Fruit fly (Drosophila melanogaster) whole organism, embryonic: ENCODE measurements around the gene CG12182.

Experiments
- Abd-B ChIP-seq: fragments of 200-800 bp; sonication (Bioruptor generic); optimal IDR thresholded peaks from 2 replicates; lab custom pipeline; 2018; ENCODE audit warnings: missing biosample characterization, mild to moderate bottlenecking, missing genetic modification characterization, moderate library complexity
- Asciz ChIP-seq: fragments of 200-800 bp; sonication (Bioruptor generic); optimal IDR thresholded peaks from 2 replicates; lab custom pipeline; 2017; ENCODE audit warnings: missing biosample characterization, mild to moderate bottlenecking, missing genetic modification characterization, missing genetic modification reagents
- Awh ChIP-seq: fragments of 200-800 bp; sonication (Bioruptor generic); IDR thresholded peaks from 2 replicates; pipeline ENCODE4, ENCODE4 v1.3.6; 2022; ENCODE audit warnings: missing biosample characterization, missing genetic modification characterization
- CG11085 ChIP-seq: fragments of 200-800 bp; sonication (Bioruptor generic); IDR thresholded peaks from 2 replicates; pipeline ENCODE4 v1.3.6; 2022; ENCODE audit warnings: missing biosample characterization, missing genetic modification characterization
- CG12659 ChIP-seq: fragments of 200-800 bp; sonication (Bioruptor generic); optimal IDR thresholded peaks from 3 replicates; lab custom pipeline; 2017; ENCODE audit warnings: mild to moderate bottlenecking, missing biosample characterization, missing genetic modification reagents, missing genetic modification characterization
- CG12769 ChIP-seq: fragments of 200-800 bp; sonication (Bioruptor generic); optimal IDR thresholded peaks from 2 replicates; lab custom pipeline; 2019; ENCODE audit warnings: missing biosample characterization, mild to moderate bottlenecking, missing genetic modification characterization, moderate library complexity
- CG1602 ChIP-seq: fragments of 200-800 bp; sonication (Bioruptor generic); optimal IDR thresholded peaks from 3 replicates; lab custom pipeline; 2016; ENCODE audit warnings: missing biosample characterization, missing genetic modification characterization
- CG17568 ChIP-seq: fragments of 200-800 bp; sonication (Bioruptor generic); optimal IDR thresholded peaks from 2 replicates; lab custom pipeline; 2018; ENCODE audit warnings: missing biosample characterization, mild to moderate bottlenecking, missing genetic modification characterization, moderate library complexity
- CG17612 ChIP-seq: fragments of 200-800 bp; sonication (Bioruptor generic); IDR thresholded peaks from 2 replicates; pipeline ENCODE4 v1.3.6; 2022; ENCODE audit warnings: missing biosample characterization, missing genetic modification characterization
- CG17802 ChIP-seq: fragments of 200-800 bp; sonication (Bioruptor generic); optimal IDR thresholded peaks from 2 replicates; lab custom pipeline; 2018; ENCODE audit warnings: missing biosample characterization, mild to moderate bottlenecking, missing genetic modification characterization, moderate library complexity
- CG1792 ChIP-seq: fragments of 200-800 bp; sonication (Bioruptor generic); optimal IDR thresholded peaks from 2 replicates; lab custom pipeline; 2016; ENCODE audit warnings: missing biosample characterization, missing genetic modification characterization
- CG1832 ChIP-seq: fragments of 200-800 bp; sonication (Bioruptor generic); optimal IDR thresholded peaks from 2 replicates; lab custom pipeline; 2017; ENCODE audit warnings: missing biosample characterization, mild to moderate bottlenecking, missing genetic modification characterization, inconsistent platforms
- CG18619 ChIP-seq: fragments of 200-800 bp; sonication (Bioruptor generic); optimal IDR thresholded peaks from 3 replicates; lab custom pipeline; 2017; ENCODE audit warnings: missing biosample characterization, mild to moderate bottlenecking, missing genetic modification characterization
- CG30403 ChIP-seq: fragments of 200-800 bp; sonication (Bioruptor generic); optimal IDR thresholded peaks from 3 replicates; lab custom pipeline; 2016; ENCODE audit warnings: missing biosample characterization, missing genetic modification characterization
- CG31224 ChIP-seq: fragments of 200-800 bp; sonication (Bioruptor generic); IDR thresholded peaks from 2 replicates; pipeline ENCODE4 v1.3.6; 2022; ENCODE audit warnings: missing biosample characterization, missing genetic modification characterization
- CG6854 ChIP-seq: fragments of 200-800 bp; sonication (Bioruptor generic); optimal IDR thresholded peaks from 3 replicates; lab custom pipeline; 2017; ENCODE audit warnings: missing biosample characterization, mild to moderate bottlenecking, missing genetic modification characterization
- CG7963 ChIP-seq: fragments of 200-800 bp; sonication (Bioruptor generic); IDR thresholded peaks from 3 replicates; pipeline ENCODE4 v1.3.6; 2022; ENCODE audit warnings: missing biosample characterization, missing genetic modification characterization; ENCODE audit not compliant: partially characterized antibody
- CG7987 ChIP-seq: fragments of 200-800 bp; sonication (Bioruptor generic); optimal IDR thresholded peaks from 2 replicates; lab custom pipeline; 2018; ENCODE audit warnings: missing biosample characterization, mild to moderate bottlenecking, missing genetic modification characterization, moderate library complexity
- D19A ChIP-seq: fragments of 200-800 bp; optimal IDR thresholded peaks from 3 replicates; lab custom pipeline; 2019; ENCODE audit warnings: missing biosample characterization, mild to moderate bottlenecking, missing genetic modification characterization, moderate library complexity
- HmgZ ChIP-seq: fragments of 200-800 bp; sonication (Bioruptor generic); optimal IDR thresholded peaks from 2 replicates; lab custom pipeline; 2018; ENCODE audit warnings: missing biosample characterization, mild to moderate bottlenecking, missing genetic modification characterization
- Hmx ChIP-seq: fragments of 200-800 bp; sonication (Bioruptor generic); optimal IDR thresholded peaks from 2 replicates; lab custom pipeline; 2016; ENCODE audit warnings: missing biosample characterization, missing genetic modification characterization
- MBD-R2 ChIP-seq: fragments of 200-800 bp; sonication (Bioruptor generic); IDR thresholded peaks from 2 replicates; pipeline ENCODE4 v1.3.6; 2022; ENCODE audit warnings: missing biosample characterization, missing genetic modification characterization
- Optix ChIP-seq: fragments of 200-800 bp; sonication (Bioruptor generic); IDR thresholded peaks from 3 replicates; pipeline ENCODE4 v1.3.6; 2022; ENCODE audit warnings: missing biosample characterization, missing genetic modification characterization
- Pdp1 ChIP-seq, 2 experiments: fragments of 200-800 bp; sonication (Bioruptor generic); optimal IDR thresholded peaks; 3 replicates each; lab custom pipeline; 2016; ENCODE audit warnings: missing biosample characterization in 2 of 2, missing genetic modification characterization in 2 of 2, mild to moderate bottlenecking in 1 of 2, moderate library complexity in 1 of 2
- Sry-β ChIP-seq: fragments of 200-800 bp; sonication (Bioruptor generic); optimal IDR thresholded peaks from 2 replicates; lab custom pipeline; 2018; ENCODE audit warnings: missing biosample characterization, mild to moderate bottlenecking, missing genetic modification characterization, moderate library complexity
- Ssrp ChIP-seq: fragments of 200-800 bp; sonication (Bioruptor generic); optimal IDR thresholded peaks from 2 replicates; lab custom pipeline; 2018; ENCODE audit warnings: missing biosample characterization, mild to moderate bottlenecking, missing genetic modification characterization, moderate library complexity
- Stat92E ChIP-seq, 3 experiments: fragments of >200 bp in 2 of 3; fragments of 200-800 bp in 1 of 3; sonication (Bioruptor generic) in 1 of 3; optimal IDR thresholded peaks; 2 replicates each; lab custom pipeline; 2017 to 2019; ENCODE audit warnings: missing biosample characterization in 3 of 3, missing genetic modification characterization in 3 of 3, mild to moderate bottlenecking in 1 of 3, moderate library complexity in 1 of 3
- al ChIP-seq: fragments of 200-800 bp; sonication (Bioruptor generic); IDR thresholded peaks from 2 replicates; pipeline ENCODE4 v1.3.6; 2022; ENCODE audit warnings: missing biosample characterization, missing genetic modification characterization
- amos ChIP-seq: fragments of 200-800 bp; sonication (Bioruptor generic); IDR thresholded peaks from 2 replicates; pipeline ENCODE4 v1.3.6; 2022; ENCODE audit warnings: missing biosample characterization, missing genetic modification characterization; ENCODE audit not compliant: partially characterized antibody
- caup ChIP-seq: fragments of 200-800 bp; sonication (Bioruptor generic); optimal IDR thresholded peaks from 3 replicates; lab custom pipeline; 2017; ENCODE audit warnings: missing biosample characterization, mild to moderate bottlenecking, missing genetic modification characterization, moderate library complexity; ENCODE audit not compliant: severe bottlenecking
- crol ChIP-seq: fragments of 200-800 bp; sonication (Bioruptor generic); IDR thresholded peaks from 2 replicates; pipeline ENCODE4 v1.3.6; 2022; ENCODE audit warnings: missing biosample characterization, missing genetic modification characterization
- dimm ChIP-seq: fragments of 200-800 bp; sonication (Bioruptor generic); IDR thresholded peaks from 2 replicates; pipeline ENCODE4 v1.3.6; 2022; ENCODE audit warnings: missing biosample characterization, missing genetic modification characterization
- eyg ChIP-seq: fragments of 200-800 bp; sonication (Bioruptor generic); optimal IDR thresholded peaks from 3 replicates; lab custom pipeline; 2016; ENCODE audit warnings: missing biosample characterization, missing genetic modification characterization
- fd96Cb ChIP-seq: fragments of 200-800 bp; sonication (Bioruptor generic); optimal IDR thresholded peaks from 2 replicates; lab custom pipeline; 2018; ENCODE audit warnings: missing biosample characterization, mild to moderate bottlenecking, missing genetic modification characterization, moderate library complexity
- ftz-f1 ChIP-seq: fragments of 200-800 bp; sonication (Bioruptor generic); optimal IDR thresholded peaks from 2 replicates; lab custom pipeline; 2016; ENCODE audit warnings: missing biosample characterization, missing genetic modification characterization
- fu2 ChIP-seq: fragments of 200-800 bp; sonication (Bioruptor generic); optimal IDR thresholded peaks from 2 replicates; lab custom pipeline; 2016; ENCODE audit warnings: missing biosample characterization, missing genetic modification characterization
- hkb ChIP-seq, 2 experiments: fragments of 200-800 bp in 1 of 2; fragments of >200 bp in 1 of 2; sonication (Bioruptor generic) in 1 of 2; IDR thresholded peaks in 1 of 2; optimal IDR thresholded peaks in 1 of 2; 2 replicates each; pipeline versions ENCODE4 v1.3.6 to Lab custom; 2017 to 2022; ENCODE audit warnings: missing biosample characterization in 1 of 2, missing genetic modification characterization in 1 of 2
- hth ChIP-seq: fragments of >200 bp; optimal IDR thresholded peaks from 2 replicates; lab custom pipeline; 2017; ENCODE audit warnings: inconsistent platforms
- kah ChIP-seq: fragments of 200-800 bp; sonication (Bioruptor generic); optimal IDR thresholded peaks from 2 replicates; lab custom pipeline; 2018; ENCODE audit warnings: missing biosample characterization, mild to moderate bottlenecking, missing genetic modification characterization
- lola ChIP-seq, 3 experiments: fragments of >200 bp in 2 of 3; fragments of 200-800 bp in 1 of 3; sonication (Bioruptor generic) in 1 of 3; optimal IDR thresholded peaks; 2 replicates each; lab custom pipeline; 2017 to 2019; ENCODE audit warnings: missing biosample characterization in 3 of 3, missing genetic modification characterization in 3 of 3, mild to moderate bottlenecking in 1 of 3, moderate library complexity in 1 of 3
- pb ChIP-seq: fragments of 200-800 bp; sonication (Bioruptor generic); optimal IDR thresholded peaks from 3 replicates; lab custom pipeline; 2016; ENCODE audit warnings: missing biosample characterization, missing genetic modification characterization
- phol ChIP-seq: fragments of 200-800 bp; sonication (Bioruptor generic); optimal IDR thresholded peaks from 3 replicates; lab custom pipeline; 2018; ENCODE audit warnings: missing biosample characterization, mild to moderate bottlenecking, missing genetic modification characterization, moderate library complexity
- pum ChIP-seq: fragments of 200-800 bp; sonication (Bioruptor generic); optimal IDR thresholded peaks from 2 replicates; lab custom pipeline; 2016; ENCODE audit warnings: missing biosample characterization, missing genetic modification characterization
- ranshi ChIP-seq: fragments of 200-800 bp; sonication (Bioruptor generic); IDR thresholded peaks from 2 replicates; pipeline ENCODE4 v1.3.6; 2022; ENCODE audit warnings: missing biosample characterization, missing genetic modification characterization
- salm ChIP-seq: fragments of 200-800 bp; sonication (Bioruptor generic); optimal IDR thresholded peaks from 2 replicates; lab custom pipeline; 2018; ENCODE audit warnings: missing biosample characterization, mild to moderate bottlenecking, missing genetic modification characterization
- sens-2 ChIP-seq: fragments of 200-800 bp; sonication (Bioruptor generic); IDR thresholded peaks from 2 replicates; pipeline ENCODE4 v1.3.6; 2022; ENCODE audit warnings: missing biosample characterization, missing genetic modification characterization
- slp2 ChIP-seq: fragments of 200-800 bp; sonication (Bioruptor generic); optimal IDR thresholded peaks from 2 replicates; lab custom pipeline; 2016; ENCODE audit warnings: missing biosample characterization, missing genetic modification characterization
- stwl ChIP-seq: fragments of 200-800 bp; sonication (Bioruptor generic); optimal IDR thresholded peaks from 3 replicates; lab custom pipeline; 2018; ENCODE audit warnings: missing biosample characterization, mild to moderate bottlenecking, missing genetic modification characterization, moderate library complexity
- sug ChIP-seq: fragments of 200-800 bp; optimal IDR thresholded peaks from 2 replicates; lab custom pipeline; 2019; ENCODE audit warnings: missing biosample characterization, mild to moderate bottlenecking, missing genetic modification characterization, moderate library complexity
- unpg ChIP-seq: fragments of 200-800 bp; sonication (Bioruptor generic); optimal IDR thresholded peaks from 3 replicates; lab custom pipeline; 2018; ENCODE audit warnings: missing biosample characterization, mild to moderate bottlenecking, missing genetic modification characterization, moderate library complexity
- z ChIP-seq: fragments of 200-800 bp; sonication (Bioruptor generic); IDR thresholded peaks from 3 replicates; pipeline ENCODE4 v1.3.6; 2022; ENCODE audit warnings: missing biosample characterization, missing genetic modification characterization

The CG12182 gene

DNA sequence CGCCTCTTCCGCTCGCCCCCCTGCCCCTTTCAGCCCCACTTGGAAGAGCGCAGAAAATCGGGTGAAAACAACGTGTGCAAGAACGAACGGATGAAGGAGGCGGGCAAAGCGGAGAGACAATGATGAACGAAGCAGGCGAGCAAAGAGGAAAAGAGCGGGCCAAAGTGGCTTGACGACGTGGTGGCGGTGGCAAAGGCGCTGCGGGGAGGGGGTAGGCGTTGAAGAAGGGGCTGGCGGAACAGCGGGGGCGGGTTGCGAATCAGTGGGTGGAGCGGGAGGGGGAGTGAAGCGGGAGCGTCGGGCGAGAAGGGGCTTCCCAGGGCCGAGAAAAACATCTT, 33.4 kb upstream of the CG12182 start (continued):
- TF ChIP-seq stwl (tag; lab: Kevin White, UChicago) (no peak), ranshi (GFP tag; lab: Robert Waterston, UW) (no peak), CG7963 (GFP tag; lab: Robert Waterston, UW) (no peak), CG7987 (GFP tag; lab: Kevin White, UChicago) (no peak), CG12659 (GFP tag; lab: Kevin White, UChicago) (no peak), hkb (optimal IDR thresholded peaks at IDR 0.05; lab: Kevin White, UChicago) (no peak), hkb (GFP tag; IDR thresholded peaks at IDR 0.05; lab: Robert Waterston, UW) (no peak), lola (GFP tag; optimal IDR thresholded peaks at IDR 0.05; lab: Kevin White, UChicago) (no peak), fd96Cb (no peak), dimm (no peak), sug (tag; lab: Kevin White, UChicago) (peak; percentile 26), CG17612 (no peak), caup (GFP tag; lab: Kevin White, UChicago) (no peak), al (GFP tag; lab: Robert Waterston, UW) (0 out of 2 replicates have a peak, but pooled peaks have one; percentile 28), CG18619 (GFP tag; lab: Kevin White, UChicago) (no peak), sens-2 (GFP tag; lab: Robert Waterston, UW) (no peak), Abd-B (no peak), kah (GFP tag; lab: Kevin White, UChicago) (no peak), CG1832 (GFP tag; lab: Kevin White, UChicago) (no peak), CG30403 (no peak), CG6854 (GFP tag; lab: Kevin White, UChicago) (no peak), pb (GFP tag; lab: Kevin White, UChicago) (no peak), salm (tag; lab: Kevin White, UChicago) (no peak), Sry-β (GFP tag; lab: Kevin White, UChicago) (no peak), Asciz (no peak), eyg (no peak), ftz-f1 (GFP tag; lab: Kevin White, UChicago) (peak; percentile 3), CG12769 (tag; lab: Kevin White, UChicago) (peak; percentile 58), amos (peak; percentile 26; the same call in 1 of the 2 replicates), MBD-R2 (no peak), HmgZ (tag; lab: Kevin White, UChicago) (peak; percentile 6), Optix (GFP tag; lab: Robert Waterston, UW) (no peak), CG1792 (GFP tag; lab: Kevin White, UChicago) (no peak), CG1602 (no peak), CG17802 (tag; lab: Kevin White, UChicago) (no peak), Hmx (GFP tag; lab: Kevin White, UChicago) (no peak), CG31224 (GFP tag; lab: Robert Waterston, UW) (0 out of 2 replicates have a peak, but pooled peaks have one; percentile 21), fu2 (GFP tag; lab: Kevin White, UChicago) (no peak), hth (lab: Kevin White, UChicago) (no peak), phol (no peak), pum (GFP tag; lab: Kevin White, UChicago) (no peak), Awh (GFP tag; lab: Robert Waterston, UW) (no peak), D19A (tag; lab: Kevin White, UChicago) (peak; percentile 62), Pdp1 (GFP tag; optimal IDR thresholded peaks at IDR 0.05; lab: Kevin White, UChicago) (no peak), Ssrp (tag; lab: Kevin White, UChicago) (no peak), slp2 (no peak), CG11085 (no peak), z (GFP tag; lab: Robert Waterston, UW) (no peak), CG17568 (GFP tag; lab: Kevin White, UChicago) (no peak), Stat92E (GFP tag; optimal IDR thresholded peaks at IDR 0.05; lab: Kevin White, UChicago) (no peak), crol (GFP tag; lab: Robert Waterston, UW) (peak; percentile 100), unpg (GFP tag; lab: Kevin White, UChicago) (no peak)
